Fruit fly (Drosophila melanogaster) whole organism, adult: ENCODE data around the gene Mulk.

ENCODE experiments used
- CG11617 ChIP-seq: fragments of 200-800 bp; sonication (Bioruptor generic); optimal IDR thresholded peaks from 2 replicates; lab custom pipeline; 2017; ENCODE audit warnings: mild to moderate bottlenecking, missing biosample characterization, missing genetic modification reagents, missing genetic modification characterization
- CG12768 ChIP-seq: fragments of 200-800 bp; sonication (Bioruptor generic); optimal IDR thresholded peaks from 2 replicates; lab custom pipeline; 2017; ENCODE audit warnings: missing biosample characterization, missing genetic modification characterization, mild to moderate bottlenecking, moderate library complexity, missing genetic modification reagents
- CG14711 ChIP-seq: fragments of 200-800 bp; sonication (Bioruptor generic); optimal IDR thresholded peaks from 2 replicates; lab custom pipeline; 2018; ENCODE audit warnings: missing biosample characterization, mild to moderate bottlenecking, missing genetic modification characterization, moderate library complexity
- CG1620 ChIP-seq: fragments of 200-800 bp; sonication (Bioruptor generic); optimal IDR thresholded peaks from 2 replicates; lab custom pipeline; 2016; ENCODE audit warnings: missing biosample characterization, missing genetic modification characterization
- CG33017 ChIP-seq: fragments of 200-800 bp; sonication (Bioruptor generic); optimal IDR thresholded peaks from 2 replicates; lab custom pipeline; 2018; ENCODE audit warnings: missing biosample characterization, mild to moderate bottlenecking, missing genetic modification characterization, moderate library complexity
- CG5204 ChIP-seq: fragments of 200-800 bp; sonication (Bioruptor generic); optimal IDR thresholded peaks from 2 replicates; lab custom pipeline; 2016; ENCODE audit warnings: missing biosample characterization, missing genetic modification characterization
- CG7045 ChIP-seq: fragments of 200-800 bp; sonication (Bioruptor generic); optimal IDR thresholded peaks from 2 replicates; lab custom pipeline; 2017; ENCODE audit warnings: missing biosample characterization, mild to moderate bottlenecking, missing genetic modification characterization
- CG7101 ChIP-seq: fragments of 200-800 bp; sonication (Bioruptor generic); optimal IDR thresholded peaks from 2 replicates; lab custom pipeline; 2018; ENCODE audit warnings: missing biosample characterization, mild to moderate bottlenecking, missing genetic modification characterization, moderate library complexity
- Clk ChIP-seq: fragments of 200-800 bp; sonication (Bioruptor generic); optimal IDR thresholded peaks from 2 replicates; lab custom pipeline; 2017; ENCODE audit warnings: missing biosample characterization, missing genetic modification characterization
- Crg-1 ChIP-seq: fragments of 200-800 bp; sonication (Bioruptor generic); optimal IDR thresholded peaks from 2 replicates; lab custom pipeline; 2016; ENCODE audit warnings: missing biosample characterization, missing genetic modification characterization
- Hr96 ChIP-seq: fragments of 200-800 bp; sonication (Bioruptor generic); optimal IDR thresholded peaks from 2 replicates; lab custom pipeline; 2016; ENCODE audit warnings: missing biosample characterization, missing genetic modification characterization
- Mnt ChIP-seq: fragments of 200-800 bp; sonication (Bioruptor generic); optimal IDR thresholded peaks from 2 replicates; lab custom pipeline; 2016; ENCODE audit warnings: missing biosample characterization, mild to moderate bottlenecking, missing genetic modification characterization
- bab1 ChIP-seq: fragments of 200-800 bp; sonication (Bioruptor generic); optimal IDR thresholded peaks from 3 replicates; lab custom pipeline; 2019; ENCODE audit warnings: missing biosample characterization, mild to moderate bottlenecking, missing genetic modification characterization, moderate library complexity
- cic ChIP-seq: fragments of 200-800 bp; sonication (Bioruptor generic); optimal IDR thresholded peaks from 2 replicates; lab custom pipeline; 2017; ENCODE audit warnings: missing biosample characterization, mild to moderate bottlenecking, missing genetic modification characterization, moderate library complexity
- cnc ChIP-seq, 2 experiments: fragments of >200 bp; optimal IDR thresholded peaks; 2 replicates each; lab custom pipeline; 2017
- kay ChIP-seq: fragments of 200-800 bp; sonication (Bioruptor generic); peaks from one replicate; lab custom pipeline; 2016; ENCODE audit warnings: missing biosample characterization, missing genetic modification characterization, borderline replicate concordance
- ovo ChIP-seq: fragments of 200-800 bp; sonication (Bioruptor generic); optimal IDR thresholded peaks from 2 replicates; lab custom pipeline; 2016; ENCODE audit warnings: missing biosample characterization, missing genetic modification characterization
- pad ChIP-seq: fragments of 200-800 bp; sonication (Bioruptor generic); optimal IDR thresholded peaks from 3 replicates; lab custom pipeline; 2017; ENCODE audit warnings: missing biosample characterization, missing genetic modification characterization, mild to moderate bottlenecking, moderate library complexity, missing genetic modification reagents
- tj ChIP-seq: fragments of 200-800 bp; sonication (Bioruptor generic); optimal IDR thresholded peaks from 3 replicates; lab custom pipeline; 2017; ENCODE audit warnings: missing biosample characterization, mild to moderate bottlenecking, missing genetic modification characterization, moderate library complexity
- toe ChIP-seq: fragments of 200-800 bp; sonication (Bioruptor generic); optimal IDR thresholded peaks from 2 replicates; lab custom pipeline; 2016; ENCODE audit warnings: missing biosample characterization, missing genetic modification characterization

The Mulk gene

dm6 chr2L:10238726-10239652 is 30.9 kb upstream of the Mulk start, which contains the start of gene me31B:
me31B (plus strand) TSS chr2L:10239341.
- TF ChIP-seq cnc (optimal IDR thresholded peaks at IDR 0.05; lab: Kevin White, UChicago) (no peak), pad (GFP tag; lab: Kevin White, UChicago) (no peak), CG12768 (GFP tag; lab: Kevin White, UChicago) (no peak), Mnt (no peak), ovo (GFP tag; lab: Kevin White, UChicago) (no peak), CG7045 (GFP tag; lab: Kevin White, UChicago) (no peak), toe (GFP tag; lab: Kevin White, UChicago) (no peak), Clk (no peak), kay (GFP tag; lab: Kevin White, UChicago) (peak; percentile 70), CG1620 (GFP tag; lab: Kevin White, UChicago) (no peak), tj (GFP tag; lab: Kevin White, UChicago) (peak; percentile 30), CG7101 (tag; lab: Kevin White, UChicago) (no peak), CG5204 (GFP tag; lab: Kevin White, UChicago) (no peak), Hr96 (GFP tag; lab: Kevin White, UChicago) (no peak), CG14711 (no peak), bab1 (no peak)

dm6 chr2L:10246785-10247190 is 23.1 kb upstream of the Mulk start, which contains the start of gene chico:
chico (minus strand) TSS chr2L:10247078.
- no peak for TF ChIP-seq Hr96 (GFP tag; lab: Kevin White, UChicago)
- TF ChIP-seq Mnt, result peak; percentile 94
- TF ChIP-seq kay (GFP tag; lab: Kevin White, UChicago), result no peak
- TF ChIP-seq CG14711, result peak; percentile 32
- TF ChIP-seq pad (GFP tag; lab: Kevin White, UChicago), result no peak
- no peak for TF ChIP-seq Crg-1 (GFP tag; lab: Kevin White, UChicago)
- no peak for TF ChIP-seq CG12768 (GFP tag; lab: Kevin White, UChicago)
- peak; percentile 14 for TF ChIP-seq tj (GFP tag; lab: Kevin White, UChicago)
- TF ChIP-seq cic (GFP tag; lab: Kevin White, UChicago), result peak; percentile 66
- TF ChIP-seq cnc (optimal IDR thresholded peaks at IDR 0.05; lab: Kevin White, UChicago), result no peak
- no peak for TF ChIP-seq Clk
- TF ChIP-seq CG5204 (GFP tag; lab: Kevin White, UChicago), result no peak
- TF ChIP-seq CG33017, result no peak
- no peak for TF ChIP-seq CG7045 (GFP tag; lab: Kevin White, UChicago)
- TF ChIP-seq toe (GFP tag; lab: Kevin White, UChicago), result no peak
- peak; percentile 44 for TF ChIP-seq bab1
- TF ChIP-seq CG1620 (GFP tag; lab: Kevin White, UChicago), result peak; percentile 22
- peak; percentile 27 for TF ChIP-seq ovo (GFP tag; lab: Kevin White, UChicago)
- TF ChIP-seq CG11617 (GFP tag; lab: Kevin White, UChicago), result no peak
- TF ChIP-seq CG7101 (tag; lab: Kevin White, UChicago), result no peak

dm6 chr2L:10249655-10250202 is 20.1 kb upstream of the Mulk start:
- TF ChIP-seq cic (GFP tag; lab: Kevin White, UChicago) (peak; percentile 60), pad (GFP tag; lab: Kevin White, UChicago) (no peak), tj (GFP tag; lab: Kevin White, UChicago) (no peak), cnc (optimal IDR thresholded peaks at IDR 0.05; lab: Kevin White, UChicago) (no peak), CG7101 (tag; lab: Kevin White, UChicago) (peak; percentile 6), bab1 (no peak), CG7045 (GFP tag; lab: Kevin White, UChicago) (peak; percentile 7), Mnt (peak; percentile 22), kay (GFP tag; lab: Kevin White, UChicago) (peak; percentile 28), Crg-1 (GFP tag; lab: Kevin White, UChicago) (peak; percentile 41)

dm6 chr2L:10250441-10250847 is 19.4 kb upstream of the Mulk start, which contains the start of the genes bsk and CG31717:
bsk (minus strand) TSS chr2L:10250501.
CG31717 (plus strand) TSS chr2L:10250737.
- TF ChIP-seq Hr96 (GFP tag; lab: Kevin White, UChicago) (no peak), CG7101 (tag; lab: Kevin White, UChicago) (no peak), bab1 (peak; percentile 51), CG14711 (peak; percentile 25), ovo (GFP tag; lab: Kevin White, UChicago) (no peak), kay (GFP tag; lab: Kevin White, UChicago) (peak; percentile 98), Mnt (peak; percentile 30), cic (GFP tag; lab: Kevin White, UChicago) (peak; percentile 38), toe (GFP tag; lab: Kevin White, UChicago) (no peak)

dm6 chr2L:10251592-10251991 is 18.3 kb upstream of the Mulk start, which contains the start of gene Ror:
Ror (plus strand) TSS chr2L:10251843.
- TF ChIP-seq ovo (GFP tag; lab: Kevin White, UChicago) (no peak), CG1620 (GFP tag; lab: Kevin White, UChicago) (no peak), CG7045 (GFP tag; lab: Kevin White, UChicago) (no peak)
